Worm (Caenorhabditis elegans): Measurements from ENCODE around the gene F02C12.2.
"Not testable (repeated sequence)": the region's sequence is repeated elsewhere in the genome, so short reads cannot be mapped to it uniquely, and the experiment has no call there.

DNA sequence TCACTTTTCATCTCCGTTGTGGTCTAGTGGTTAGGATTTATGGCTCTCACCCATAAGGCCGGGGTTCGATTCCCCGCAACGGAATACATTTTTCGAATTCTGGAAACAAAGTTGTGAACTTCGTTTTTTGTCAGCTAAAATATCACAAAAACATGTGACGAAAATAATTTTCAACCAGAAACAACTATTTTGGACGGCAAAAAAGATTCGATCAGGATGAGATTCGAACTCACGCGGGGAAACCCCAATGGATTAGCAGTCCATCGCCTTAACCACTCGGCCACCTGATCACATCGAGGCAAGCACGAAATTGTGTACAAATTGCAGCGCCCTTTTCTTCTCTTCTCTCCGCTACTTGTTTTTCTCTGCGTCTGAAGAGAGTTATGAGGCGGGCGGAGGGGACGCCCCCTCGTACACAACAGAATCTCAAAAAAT, 49.6 kb upstream of the F02C12.2 start:
- TF ChIP-seq unc-130 (GFP tag; optimal IDR thresholded peaks at IDR 0.05) (peak; percentile 14), snpc-4 (GFP tag; optimal IDR thresholded peaks at IDR 0.05) (peak; percentile 66), snpc-4 (tag; optimal IDR thresholded peaks at IDR 0.05) (peak in 3 of 4 experiments; percentile 68 to 80 (median 80)), ceh-100 (GFP tag; IDR thresholded peaks at IDR 0.05) (0 out of 2 replicates have a peak, but pooled peaks have one; percentile 25), hmg-1.2 (GFP tag; IDR thresholded peaks at IDR 0.05) (peak; percentile 84), ama-1 (GFP tag; optimal IDR thresholded peaks at IDR 0.05) (peak; percentile 38 to 46), rcor-1 (GFP tag; IDR thresholded peaks at IDR 0.05) (peak; percentile 77), ztf-18 (tag; optimal IDR thresholded peaks at IDR 0.05) (peak; percentile 76), T07F8.4 (tag; optimal IDR thresholded peaks at IDR 0.05) (peak; percentile 75), F23B12.7 (tag; optimal IDR thresholded peaks at IDR 0.05; ENCODE audit: insufficient read depth) (peak; percentile 80), lin-35 (GFP tag; optimal IDR thresholded peaks at IDR 0.05) (peak in 1 of 3 experiments; percentile 67), him-1 (tag; optimal IDR thresholded peaks at IDR 0.05) (peak; percentile 96)
- not testable (repeated sequence) for TF ChIP-seq unc-62 (GFP tag; optimal IDR thresholded peaks at IDR 0.05); pha-4 (tag; optimal IDR thresholded peaks at IDR 0.05); ama-1 (optimal IDR thresholded peaks at IDR 0.05); nfya-2 (GFP tag; IDR thresholded peaks at IDR 0.05)
